Worm (Caenorhabditis elegans): ENCODE measurements around the gene mix-1.

ce11 chrII:10784248-10784647, 39.8 kb upstream of the mix-1 start:
- TF ChIP-seq pat-9 (tag; optimal IDR thresholded peaks at IDR 0.05): no peak
- no peak for TF ChIP-seq nfya-1 (tag; optimal IDR thresholded peaks at IDR 0.05)
- no peak for TF ChIP-seq unc-86 (tag; optimal IDR thresholded peaks at IDR 0.05)
- no peak for TF ChIP-seq dmd-4 (tag; optimal IDR thresholded peaks at IDR 0.05; ENCODE audit: borderline replicate concordance)
